Fruit fly (Drosophila melanogaster): Measurements from ENCODE around the gene Nup98-96.

Nup98-96 gene

DNA sequence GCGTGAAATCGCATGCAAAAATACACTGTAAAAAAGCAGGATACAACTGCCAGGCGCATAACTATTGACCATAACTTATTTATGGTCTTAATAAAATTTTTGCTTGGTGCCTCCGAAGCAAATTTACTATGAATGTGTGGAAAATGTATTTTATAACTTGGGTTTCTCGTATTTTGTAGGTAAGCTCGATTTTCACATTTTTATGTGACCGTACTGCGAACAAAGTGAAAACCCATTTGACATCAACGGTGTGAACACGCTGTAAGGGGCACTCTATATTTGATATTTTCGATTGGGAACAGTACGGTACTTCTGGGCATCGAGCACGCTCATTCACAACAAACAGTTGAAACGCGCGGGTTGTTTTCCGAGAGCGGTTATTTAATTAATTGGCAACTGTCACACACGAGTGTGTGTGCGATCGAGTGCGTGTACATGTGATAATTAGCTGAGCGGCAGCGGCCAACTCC lies at the start of gene Nup98-96, which contains the start of gene mbc:
Gene Nup98-96 (minus strand): TSS at position 156 of the 470 bp plus-strand sequence.
Gene mbc (plus strand): TSS at position 300 of the 470 bp plus-strand sequence.
- TF ChIP-seq pan (optimal IDR thresholded peaks at IDR 0.05) (no peak), psq (optimal IDR thresholded peaks at IDR 0.05) (no peak), Dll (optimal IDR thresholded peaks at IDR 0.05) (no peak), CG8478 (optimal IDR thresholded peaks at IDR 0.05) (no peak), EcR (GFP tag; optimal IDR thresholded peaks at IDR 0.05) (no peak), usp (GFP tag; optimal IDR thresholded peaks at IDR 0.05) (no peak)

DNA sequence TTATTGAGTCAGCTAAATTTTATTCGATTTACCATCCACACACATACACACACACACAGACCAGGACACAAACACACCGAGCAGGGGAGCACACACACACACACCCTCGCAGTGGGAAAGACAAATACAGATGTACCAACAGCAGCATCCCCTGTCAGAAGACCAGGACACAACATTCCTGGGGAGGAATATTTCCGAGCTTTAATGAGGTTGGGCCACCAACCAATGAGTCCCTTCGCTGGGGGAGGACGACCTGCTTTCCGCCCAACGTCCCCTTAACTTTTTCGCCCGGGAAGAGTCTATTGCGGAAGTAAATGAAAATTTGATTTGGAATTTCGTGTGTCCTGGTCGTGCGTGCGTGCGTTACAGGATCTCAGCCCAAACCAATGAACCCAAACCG lies 45.7 kb upstream of the Nup98-96 start:
- TF ChIP-seq usp (GFP tag; optimal IDR thresholded peaks at IDR 0.05), result no peak
- no peak for TF ChIP-seq pan (optimal IDR thresholded peaks at IDR 0.05)
- TF ChIP-seq Dll (optimal IDR thresholded peaks at IDR 0.05), result no peak
- TF ChIP-seq EcR (GFP tag; optimal IDR thresholded peaks at IDR 0.05), result no peak
- no peak for TF ChIP-seq psq (optimal IDR thresholded peaks at IDR 0.05)
- TF ChIP-seq CG8478 (optimal IDR thresholded peaks at IDR 0.05), result no peak

DNA sequence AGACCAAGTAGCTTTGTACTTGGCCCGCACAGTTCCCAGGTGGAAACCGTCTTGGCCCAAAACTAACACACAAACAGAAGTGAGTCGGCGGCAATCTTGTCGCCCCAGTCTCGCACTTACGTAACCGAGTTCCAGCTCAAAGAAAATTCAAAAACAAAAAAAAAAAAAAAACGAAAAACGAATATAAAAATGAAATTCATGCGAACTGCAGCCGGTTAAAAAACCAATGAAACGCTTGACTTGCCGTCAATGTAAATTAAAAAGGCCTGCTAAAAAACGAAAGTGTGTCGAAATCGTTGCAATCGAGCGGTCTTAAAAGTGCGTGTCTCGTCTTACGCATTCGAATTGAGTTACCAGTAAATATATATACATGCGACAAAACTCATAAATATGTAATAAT lies 42.3 kb upstream of the Nup98-96 start:
- TF ChIP-seq pan (optimal IDR thresholded peaks at IDR 0.05), result no peak

DNA sequence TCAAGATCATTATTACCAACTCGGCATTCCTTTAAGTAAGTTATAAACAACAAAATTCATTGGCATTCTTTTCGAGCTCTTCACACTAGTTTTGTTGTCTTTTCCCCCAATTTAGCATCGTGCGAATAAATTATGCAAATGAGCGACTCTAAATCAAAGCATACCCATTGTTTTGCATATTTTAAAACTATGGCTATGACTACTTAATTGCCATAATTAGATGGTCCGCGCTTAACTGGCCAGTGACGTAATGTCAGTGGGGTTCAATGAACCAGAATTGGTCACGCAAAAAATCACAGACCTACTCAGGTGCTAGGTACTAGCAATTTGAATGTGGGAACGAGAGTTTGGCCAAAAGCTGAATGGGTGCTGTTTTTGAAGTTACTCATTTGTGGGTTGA lies 41.5 kb upstream of the Nup98-96 start:
- TF ChIP-seq pan (optimal IDR thresholded peaks at IDR 0.05) (peak; percentile 36), usp (GFP tag; optimal IDR thresholded peaks at IDR 0.05) (no peak)

DNA sequence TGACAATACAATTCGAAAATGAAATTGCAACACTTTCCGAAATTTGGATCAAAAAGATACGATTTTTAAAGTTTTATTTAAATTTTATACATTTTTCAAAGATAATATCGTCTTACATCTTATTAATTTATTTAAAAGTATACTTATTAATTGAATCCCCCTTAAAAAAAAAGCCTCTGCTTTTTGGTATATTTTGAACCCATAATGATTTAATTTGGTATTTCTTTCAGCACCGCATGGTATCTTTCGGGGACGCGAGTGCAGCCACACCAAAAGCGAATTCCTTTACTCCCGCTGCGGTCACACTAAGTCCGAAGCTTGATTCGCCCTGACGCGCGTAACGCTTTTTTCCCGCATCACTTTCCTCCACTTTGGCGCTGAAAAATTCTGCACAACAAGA lies 38.9 kb upstream of the Nup98-96 start:
- no peak for TF ChIP-seq CG8478 (optimal IDR thresholded peaks at IDR 0.05)
- TF ChIP-seq psq (optimal IDR thresholded peaks at IDR 0.05), result no peak
- TF ChIP-seq EcR (GFP tag; optimal IDR thresholded peaks at IDR 0.05), result no peak
- TF ChIP-seq pan (optimal IDR thresholded peaks at IDR 0.05), result no peak
- TF ChIP-seq usp (GFP tag; optimal IDR thresholded peaks at IDR 0.05), result no peak
- no peak for TF ChIP-seq Dll (optimal IDR thresholded peaks at IDR 0.05)

DNA sequence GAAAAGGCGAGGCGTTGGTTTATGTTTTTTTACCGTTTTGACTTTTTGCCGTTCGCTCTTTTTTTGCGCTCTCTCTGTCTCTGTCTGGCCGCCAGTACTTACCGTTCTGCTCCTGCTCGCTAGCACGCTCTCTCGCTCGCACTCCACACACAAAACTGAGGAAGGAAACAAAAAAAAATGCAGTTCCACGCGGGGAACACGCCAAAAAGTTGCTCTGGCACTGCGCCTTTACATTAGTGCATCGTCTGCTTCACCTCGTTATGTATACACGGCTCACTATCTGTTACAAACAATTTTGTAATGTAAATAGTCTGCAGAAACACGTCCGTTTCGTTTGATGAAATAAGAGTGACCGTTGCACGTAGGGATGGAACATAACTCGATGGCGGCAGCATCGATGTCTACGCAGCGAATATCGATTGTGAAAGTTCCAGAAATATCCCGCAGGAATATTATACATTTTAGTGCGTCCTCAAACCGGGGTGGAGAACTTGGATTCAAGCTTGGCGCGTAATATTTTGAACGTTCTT lies 37.5 kb upstream of the Nup98-96 start, which contains the start of the genes CG33111 and eIF4G2:
Gene CG33111 (minus strand): TSS at position 359 of the 530 bp plus-strand sequence.
Gene eIF4G2 (minus strand): TSS at position 359 of the 530 bp plus-strand sequence.
- TF ChIP-seq EcR (GFP tag; optimal IDR thresholded peaks at IDR 0.05), result no peak
- TF ChIP-seq CG8478 (optimal IDR thresholded peaks at IDR 0.05), result peak; percentile 86

DNA sequence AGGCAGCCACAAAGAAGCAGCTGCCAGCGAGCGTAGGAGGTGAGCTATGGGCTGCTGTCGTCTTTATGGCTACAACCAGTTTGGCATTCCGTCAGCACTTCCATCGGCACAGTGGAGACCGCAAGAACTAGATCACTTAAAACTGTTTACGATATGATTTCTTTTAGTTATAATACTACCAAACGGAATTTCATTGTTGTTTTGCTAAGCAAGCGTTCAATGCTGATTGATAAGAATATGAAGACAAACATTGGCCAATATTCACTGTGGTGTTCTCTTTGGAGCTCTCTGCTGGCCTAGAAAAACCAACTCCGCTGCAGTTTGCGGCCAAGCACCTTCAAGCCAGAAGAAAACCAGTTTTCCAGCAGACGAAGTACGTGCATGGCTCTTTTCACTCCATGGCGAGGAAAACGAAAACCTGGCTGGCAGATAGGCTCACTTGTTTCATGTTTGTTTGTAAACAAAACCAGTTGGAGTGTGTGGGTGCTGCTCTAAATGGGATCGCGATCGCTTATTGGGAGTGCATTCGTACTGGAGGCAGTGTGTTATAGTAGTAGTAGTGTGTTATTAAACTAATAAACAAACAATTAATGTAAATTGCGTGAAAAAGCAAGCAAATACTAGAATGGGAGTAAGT lies 36.3 kb upstream of the Nup98-96 start:
- no peak for TF ChIP-seq usp (GFP tag; optimal IDR thresholded peaks at IDR 0.05)
- TF ChIP-seq EcR (GFP tag; optimal IDR thresholded peaks at IDR 0.05), result no peak
- TF ChIP-seq CG8478 (optimal IDR thresholded peaks at IDR 0.05), result no peak
- no peak for TF ChIP-seq pan (optimal IDR thresholded peaks at IDR 0.05)
- TF ChIP-seq psq (optimal IDR thresholded peaks at IDR 0.05), result no peak
- no peak for TF ChIP-seq Dll (optimal IDR thresholded peaks at IDR 0.05)

DNA sequence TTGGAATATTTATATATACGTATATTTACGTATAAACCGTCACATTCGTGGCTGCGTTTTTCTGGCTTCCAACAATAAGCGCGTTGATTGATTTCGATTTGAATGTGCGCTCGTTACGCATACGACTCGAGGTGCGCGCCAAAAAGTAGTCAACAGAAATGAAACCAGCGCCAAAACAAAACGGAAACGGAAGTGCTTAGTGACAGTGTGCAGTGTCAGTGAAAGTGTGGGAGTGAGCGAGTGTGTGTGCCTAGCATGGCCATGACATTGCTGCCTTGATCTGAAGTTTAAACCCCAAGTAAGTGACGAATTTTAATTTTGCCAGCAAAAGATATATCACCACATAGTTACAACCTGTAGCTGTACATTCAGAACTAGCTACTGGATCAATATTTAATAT lies 22.2 kb upstream of the Nup98-96 start, which contains the start of gene CG34355:
Gene CG34355 (plus strand): TSS at position 192 of the 400 bp plus-strand sequence.
- TF ChIP-seq usp (GFP tag; optimal IDR thresholded peaks at IDR 0.05), result no peak
- no peak for TF ChIP-seq Dll (optimal IDR thresholded peaks at IDR 0.05)
- no peak for TF ChIP-seq pan (optimal IDR thresholded peaks at IDR 0.05)
- no peak for TF ChIP-seq EcR (GFP tag; optimal IDR thresholded peaks at IDR 0.05)
- no peak for TF ChIP-seq CG8478 (optimal IDR thresholded peaks at IDR 0.05)
- TF ChIP-seq psq (optimal IDR thresholded peaks at IDR 0.05), result no peak

DNA sequence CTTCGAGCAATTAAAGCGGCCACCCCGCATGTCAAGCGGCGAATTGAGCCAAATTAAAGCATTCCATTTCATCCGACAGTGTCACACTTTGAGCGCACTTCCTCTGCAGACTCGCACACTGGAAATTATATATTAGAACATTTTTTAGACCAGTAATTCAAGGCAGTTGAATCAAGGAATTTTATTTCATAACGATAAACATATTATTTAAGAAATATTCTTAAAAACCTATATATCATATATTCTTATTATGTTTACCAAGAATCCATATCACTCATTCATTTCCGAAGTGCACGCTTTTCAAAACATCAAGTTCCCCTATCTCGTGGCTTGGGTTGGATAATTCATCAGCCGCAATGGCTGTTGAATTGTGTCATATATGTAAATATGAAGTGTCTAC lies 10.1 kb upstream of the Nup98-96 start:
- no peak for TF ChIP-seq usp (GFP tag; optimal IDR thresholded peaks at IDR 0.05)
- peak; percentile 6 for TF ChIP-seq pan (optimal IDR thresholded peaks at IDR 0.05)
- TF ChIP-seq Dll (optimal IDR thresholded peaks at IDR 0.05), result no peak
- TF ChIP-seq EcR (GFP tag; optimal IDR thresholded peaks at IDR 0.05), result no peak
- no peak for TF ChIP-seq CG8478 (optimal IDR thresholded peaks at IDR 0.05)

DNA sequence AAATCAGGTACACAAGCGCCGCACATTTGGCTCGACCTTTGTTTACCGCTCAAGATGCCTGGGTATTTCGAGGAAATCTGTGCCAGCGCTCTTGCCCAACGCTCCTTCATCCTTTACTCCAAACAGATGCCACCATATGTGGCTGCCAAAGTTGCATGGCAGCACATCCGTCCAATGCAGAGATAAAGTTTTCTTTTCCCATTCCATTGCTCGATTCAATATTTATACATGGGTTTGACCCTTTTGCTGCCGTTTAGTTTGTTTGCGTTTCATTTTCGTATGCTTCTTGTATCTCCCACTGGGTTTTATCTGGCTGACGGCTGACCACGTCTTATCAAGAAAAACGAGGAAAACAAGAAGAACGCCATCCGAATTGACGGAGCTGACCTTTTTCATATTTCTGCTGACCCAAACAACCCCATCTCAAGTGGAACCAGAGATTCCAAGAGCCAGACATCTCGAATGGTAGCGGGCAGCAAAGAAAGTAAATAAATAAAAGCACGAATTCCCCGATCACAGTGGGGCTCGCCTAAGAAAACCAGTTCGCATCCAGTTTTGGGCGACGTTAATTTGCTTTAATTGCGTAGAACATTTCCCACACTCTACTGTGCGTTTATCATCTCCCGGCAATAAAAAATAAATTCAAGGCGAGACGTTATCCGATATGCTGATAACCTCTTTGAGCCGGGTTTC lies 9.2 kb upstream of the Nup98-96 start:
- no peak for TF ChIP-seq pan (optimal IDR thresholded peaks at IDR 0.05)
- no peak for TF ChIP-seq CG8478 (optimal IDR thresholded peaks at IDR 0.05)

DNA sequence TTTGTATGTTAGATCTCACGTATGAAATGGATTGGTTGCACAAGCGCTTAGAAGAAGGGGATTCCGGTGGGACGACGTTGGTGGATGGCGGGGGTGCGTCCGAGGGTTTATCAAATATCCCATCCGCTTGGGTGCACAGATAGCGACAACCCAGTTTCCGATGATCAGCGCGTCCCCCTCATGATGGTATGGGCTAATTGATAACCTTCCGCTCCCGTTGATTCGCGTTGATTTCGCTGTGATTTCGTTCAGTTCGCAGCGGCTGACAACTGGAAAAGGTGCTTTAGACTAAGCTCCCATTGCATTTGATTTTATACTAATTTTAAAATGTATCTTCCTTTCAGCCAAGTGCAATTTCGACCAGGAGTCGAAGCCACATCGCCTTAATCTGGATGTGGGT lies 8.2 kb upstream of the Nup98-96 start:
- TF ChIP-seq pan (optimal IDR thresholded peaks at IDR 0.05), result no peak
- no peak for TF ChIP-seq psq (optimal IDR thresholded peaks at IDR 0.05)

DNA sequence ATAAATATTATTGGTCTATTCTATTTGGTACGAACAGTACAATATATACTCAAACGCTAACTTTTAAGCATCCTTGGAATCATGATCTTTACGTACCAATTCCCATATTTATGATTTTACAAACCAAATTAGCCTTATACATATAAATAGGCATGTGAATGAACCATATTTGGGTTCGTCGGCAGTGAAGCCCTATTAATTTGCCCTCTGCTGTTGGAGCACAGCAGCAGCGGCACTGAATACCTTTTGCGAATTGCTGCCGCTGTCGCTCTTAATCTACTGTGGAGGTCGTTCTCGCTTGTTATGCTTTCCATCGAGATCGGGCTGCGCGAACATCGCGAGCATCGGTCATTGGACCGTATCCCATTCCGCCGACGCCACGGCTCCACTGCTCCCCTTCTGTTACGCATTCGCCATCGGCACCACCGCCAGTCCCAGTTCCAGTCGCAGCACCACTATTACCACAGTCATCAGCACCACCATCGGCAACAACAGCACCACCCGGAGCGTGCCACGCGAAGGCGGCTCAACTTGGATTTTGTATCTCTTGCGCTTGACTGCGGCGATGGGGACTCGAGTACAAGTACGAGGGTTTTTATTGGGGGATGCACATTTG lies 7.1 kb upstream of the Nup98-96 start:
- TF ChIP-seq psq (optimal IDR thresholded peaks at IDR 0.05) (no peak), Dll (optimal IDR thresholded peaks at IDR 0.05) (no peak), usp (GFP tag; optimal IDR thresholded peaks at IDR 0.05) (no peak), CG8478 (optimal IDR thresholded peaks at IDR 0.05) (no peak), pan (optimal IDR thresholded peaks at IDR 0.05) (no peak), EcR (GFP tag; optimal IDR thresholded peaks at IDR 0.05) (peak in 1 of 2 experiments; percentile 70)

DNA sequence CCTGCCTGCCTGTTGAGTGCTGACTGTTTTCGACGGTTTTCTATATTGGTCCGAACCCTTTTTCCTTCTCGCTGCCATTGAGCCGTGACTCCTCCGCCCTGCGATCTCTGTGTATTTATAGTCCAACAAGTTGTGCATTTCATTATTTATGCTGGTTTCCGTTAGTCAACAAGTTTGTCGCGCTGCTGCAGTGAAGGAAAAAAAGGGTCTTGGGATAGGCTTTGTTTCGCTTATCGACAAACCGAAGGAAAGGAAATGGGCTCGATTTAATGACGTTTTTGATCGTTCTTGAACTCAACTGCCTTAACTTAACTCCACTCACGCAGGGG lies 6.2 kb upstream of the Nup98-96 start:
- TF ChIP-seq CG8478 (optimal IDR thresholded peaks at IDR 0.05) (no peak), Dll (optimal IDR thresholded peaks at IDR 0.05) (no peak), pan (optimal IDR thresholded peaks at IDR 0.05) (no peak), EcR (GFP tag; optimal IDR thresholded peaks at IDR 0.05) (no peak), psq (optimal IDR thresholded peaks at IDR 0.05) (no peak), usp (GFP tag; optimal IDR thresholded peaks at IDR 0.05) (no peak)

Data from whole organism.